Fruit fly (Drosophila melanogaster): ENCODE data around the gene tin.

Gene tin

DNA sequence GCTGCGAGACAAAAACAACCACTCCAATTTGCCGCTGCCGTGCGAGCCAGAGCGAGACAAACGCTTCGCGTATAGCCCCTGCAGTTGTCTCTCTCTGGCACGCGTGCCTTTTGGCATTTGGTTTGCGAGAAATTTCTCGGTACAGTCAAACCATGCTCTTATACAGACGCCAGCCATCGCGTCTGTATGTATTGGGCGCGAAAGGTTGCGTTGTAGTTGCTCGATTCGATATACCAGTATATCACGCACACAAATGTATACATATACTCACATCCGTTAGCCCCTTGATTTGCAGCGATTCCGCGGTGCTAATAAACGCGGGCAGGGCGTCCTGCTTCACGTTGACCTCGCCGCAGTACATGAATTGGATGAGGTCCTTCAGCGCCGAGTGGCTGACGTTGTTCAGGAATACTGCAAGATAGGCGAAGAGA lies 2.4 kb upstream of the tin start (continued):
- TF ChIP-seq vri (GFP tag; optimal IDR thresholded peaks at IDR 0.05) (no peak), CG8119 (GFP tag; IDR thresholded peaks at IDR 0.05) (peak; percentile 37; the same call in 1 of the 3 replicates), CG10669 (GFP tag; optimal IDR thresholded peaks at IDR 0.05) (no peak), Hr39 (GFP tag; optimal IDR thresholded peaks at IDR 0.05) (no peak), CG32006 (GFP tag; optimal IDR thresholded peaks at IDR 0.05) (no peak), svp (GFP tag) (no peak), Ets96B (tag; optimal IDR thresholded peaks at IDR 0.05) (peak; percentile 31), Hr38 (GFP tag; optimal IDR thresholded peaks at IDR 0.05) (no peak), CG16779 (tag; optimal IDR thresholded peaks at IDR 0.05) (no peak), Gug (GFP tag; IDR thresholded peaks at IDR 0.05) (no peak), Hr4 (GFP tag; optimal IDR thresholded peaks at IDR 0.05) (no peak), spab (GFP tag; optimal IDR thresholded peaks at IDR 0.05) (no peak), achi (GFP tag; optimal IDR thresholded peaks at IDR 0.05) (no peak), CG10631 (GFP tag; optimal IDR thresholded peaks at IDR 0.05) (no peak), pdm3 (GFP tag; optimal IDR thresholded peaks at IDR 0.05) (no peak), cyc (GFP tag; optimal IDR thresholded peaks at IDR 0.05) (no peak), CG34406 (GFP tag; optimal IDR thresholded peaks at IDR 0.05) (no peak)

DNA sequence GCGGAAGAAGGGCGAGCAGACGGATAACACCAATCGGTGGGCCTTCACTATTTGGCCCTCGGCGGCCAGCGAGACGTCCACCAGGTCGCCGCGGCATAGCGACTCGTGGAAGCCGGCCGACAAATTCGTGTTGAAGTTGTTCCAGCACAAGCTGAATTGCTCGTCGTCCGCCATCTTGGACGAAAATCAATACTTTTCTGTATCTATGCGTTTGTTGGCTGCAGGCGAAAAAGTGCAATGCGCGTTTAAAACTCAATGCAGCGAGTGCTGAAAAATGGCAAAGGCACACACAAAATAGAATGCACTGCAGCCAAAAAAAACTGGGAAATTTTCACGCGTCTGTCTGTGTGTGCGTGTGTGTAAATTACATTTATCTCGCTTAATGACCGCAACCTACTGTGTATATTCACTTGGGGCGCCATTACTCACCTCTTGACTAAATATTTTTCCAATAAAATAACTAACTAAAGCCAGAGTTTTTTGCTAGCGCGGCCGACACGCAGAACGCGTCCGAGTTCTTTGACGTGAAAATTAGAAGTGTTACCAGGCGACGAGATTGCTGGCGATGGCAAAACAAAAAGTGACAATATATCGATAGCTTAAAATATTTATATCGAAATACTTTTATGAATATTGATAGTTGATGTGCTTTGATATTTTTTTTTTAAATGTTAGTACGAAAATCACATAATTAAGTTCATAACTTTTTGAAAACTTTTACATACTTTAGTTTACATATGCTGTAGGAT lies 1.7 kb upstream of the tin start:
- TF ChIP-seq Met (GFP tag; optimal IDR thresholded peaks at IDR 0.05) = no peak
- TF ChIP-seq CG6163 (GFP tag; IDR thresholded peaks at IDR 0.05) = 0 out of 3 replicates have a peak, but pooled peaks have one; percentile 30
- peak; percentile 14 for TF ChIP-seq topi (GFP tag; optimal IDR thresholded peaks at IDR 0.05)
- no peak for TF ChIP-seq acj6 (GFP tag; optimal IDR thresholded peaks at IDR 0.05)
- peak; percentile 23 for TF ChIP-seq CG9139 (GFP tag; optimal IDR thresholded peaks at IDR 0.05)
- TF ChIP-seq Hr39 (GFP tag; optimal IDR thresholded peaks at IDR 0.05) = no peak
- no peak for TF ChIP-seq CG10631 (GFP tag; optimal IDR thresholded peaks at IDR 0.05)
- TF ChIP-seq CG6808 (GFP tag; optimal IDR thresholded peaks at IDR 0.05) = no peak
- peak; percentile 5 for TF ChIP-seq achi (GFP tag; optimal IDR thresholded peaks at IDR 0.05)
- peak; percentile 5 for TF ChIP-seq Eip75B (GFP tag; optimal IDR thresholded peaks at IDR 0.05)
- peak; percentile 23 to 40 for TF ChIP-seq ss (GFP tag; optimal IDR thresholded peaks at IDR 0.05)
- TF ChIP-seq Blimp-1 (GFP tag; optimal IDR thresholded peaks at IDR 0.05) = no peak
- TF ChIP-seq CG16779 (tag; optimal IDR thresholded peaks at IDR 0.05) = peak; percentile 6
- peak; percentile 63 for TF ChIP-seq Eip78C (GFP tag)
- TF ChIP-seq esn (GFP tag; optimal IDR thresholded peaks at IDR 0.05) = peak; percentile 29
- peak; percentile 40 for TF ChIP-seq Sox102F (GFP tag; optimal IDR thresholded peaks at IDR 0.05)
- peak; percentile 42 for TF ChIP-seq dsx (GFP tag; optimal IDR thresholded peaks at IDR 0.05; ENCODE audit: poor library complexity, severe bottlenecking)
- peak; percentile 67 for TF ChIP-seq svp (GFP tag)
- TF ChIP-seq CG3919 (GFP tag; optimal IDR thresholded peaks at IDR 0.05) = peak; percentile 17

- TF ChIP-seq CG4318 (GFP tag; optimal IDR thresholded peaks at IDR 0.05) (no peak), CG6808 (GFP tag; optimal IDR thresholded peaks at IDR 0.05) (no peak), spab (GFP tag; optimal IDR thresholded peaks at IDR 0.05) (no peak), CG34406 (GFP tag; optimal IDR thresholded peaks at IDR 0.05) (no peak), CG11902 (GFP tag; optimal IDR thresholded peaks at IDR 0.05) (no peak)
Observed at dm6 chr3R:21379927-21380326, 1.1 kb downstream of the tin start.

- TF ChIP-seq Hr39 (GFP tag; optimal IDR thresholded peaks at IDR 0.05) (no peak), Eip78C (GFP tag) (no peak), Eip93F (GFP tag; optimal IDR thresholded peaks at IDR 0.05) (no peak), CG16779 (tag; optimal IDR thresholded peaks at IDR 0.05) (no peak), CG1621 (tag; optimal IDR thresholded peaks at IDR 0.05) (no peak), Ets21C (GFP tag; optimal IDR thresholded peaks at IDR 0.05) (no peak), pdm3 (GFP tag; optimal IDR thresholded peaks at IDR 0.05) (no peak), CG31627 (GFP tag; optimal IDR thresholded peaks at IDR 0.05) (no peak), dac (GFP tag; optimal IDR thresholded peaks at IDR 0.05) (no peak), CG34406 (GFP tag; optimal IDR thresholded peaks at IDR 0.05) (no peak), dsx (GFP tag; optimal IDR thresholded peaks at IDR 0.05; ENCODE audit: poor library complexity, severe bottlenecking) (no peak), CG11762 (GFP tag; optimal IDR thresholded peaks at IDR 0.05; ENCODE audit: insufficient read depth) (no peak), CG8632 (GFP tag; optimal IDR thresholded peaks at IDR 0.05) (no peak), Hr4 (GFP tag; optimal IDR thresholded peaks at IDR 0.05) (no peak), Sox102F (GFP tag; optimal IDR thresholded peaks at IDR 0.05) (no peak), achi (GFP tag; optimal IDR thresholded peaks at IDR 0.05) (no peak), CG3032 (tag; optimal IDR thresholded peaks at IDR 0.05) (no peak), CG6808 (GFP tag; optimal IDR thresholded peaks at IDR 0.05) (no peak), Smox (GFP tag; optimal IDR thresholded peaks at IDR 0.05) (no peak), Met (GFP tag; optimal IDR thresholded peaks at IDR 0.05) (no peak)
Observed at dm6 chr3R:21386132-21386531, 7.4 kb downstream of the tin start.
